Worm (Caenorhabditis elegans) whole organism, late embryonic: Measurements from ENCODE around the gene cca-1.

Experiments
- C38D4.7 ChIP-seq: fragments of 200-800 bp; sonication (Bioruptor generic); optimal IDR thresholded peaks from 2 replicates; lab custom pipeline; 2018; ENCODE audit warnings: mild to moderate bottlenecking, missing genetic modification characterization, moderate library complexity, missing compliant biosample characterization
- F13H6.1 ChIP-seq: sonication (generic microtip); optimal IDR thresholded peaks from 2 replicates; lab custom pipeline; 2016; ENCODE audit warnings: missing genetic modification characterization, missing compliant biosample characterization
- ama-1 ChIP-seq: fragments of 150-350 bp; optimal IDR thresholded peaks from 2 replicates; lab custom pipeline; 2014
- ceh-18 ChIP-seq: sonication (generic microtip); optimal IDR thresholded peaks from 2 replicates; lab custom pipeline; 2016; ENCODE audit warnings: missing genetic modification characterization, missing compliant biosample characterization
- ceh-19 ChIP-seq: fragments of 200-800 bp; sonication (Bioruptor generic); optimal IDR thresholded peaks from 2 replicates; lab custom pipeline; 2018; ENCODE audit warnings: mild to moderate bottlenecking, missing genetic modification characterization, missing compliant biosample characterization
- ceh-22 ChIP-seq: sonication (generic microtip); optimal IDR thresholded peaks from 2 replicates; lab custom pipeline; 2017; ENCODE audit warnings: missing biosample characterization, missing genetic modification characterization
- ceh-30 ChIP-seq: fragments of 150-350 bp; optimal IDR thresholded peaks from 2 replicates; lab custom pipeline; 2014; ENCODE audit warnings: missing biosample characterization, missing genetic modification characterization
- ceh-45 ChIP-seq: fragments of 200-800 bp; sonication (Bioruptor generic); IDR thresholded peaks from 2 replicates; pipeline ENCODE4 v1.3.6; 2022; ENCODE audit warnings: missing genetic modification reagents, missing genetic modification characterization, missing compliant biosample characterization
- ceh-48 ChIP-seq: sonication (generic microtip); optimal IDR thresholded peaks from 2 replicates; lab custom pipeline; 2016; ENCODE audit warnings: missing genetic modification characterization, inconsistent platforms, missing compliant biosample characterization
- che-1 ChIP-seq: sonication (generic microtip); optimal IDR thresholded peaks from 2 replicates; lab custom pipeline; 2016; ENCODE audit warnings: mild to moderate bottlenecking, missing genetic modification characterization, missing compliant biosample characterization
- dve-1 ChIP-seq: sonication (generic microtip); optimal IDR thresholded peaks from 2 replicates; lab custom pipeline; 2017; ENCODE audit warnings: antibody characterized with exemption, mild to moderate bottlenecking, missing genetic modification characterization, missing compliant biosample characterization
- elt-2 ChIP-seq: sonication (generic microtip); optimal IDR thresholded peaks from 2 replicates; lab custom pipeline; 2016; ENCODE audit warnings: missing genetic modification reagents, missing genetic modification characterization, missing compliant biosample characterization
- elt-4 ChIP-seq: sonication (generic microtip); optimal IDR thresholded peaks from 2 replicates; lab custom pipeline; 2016; ENCODE audit warnings: missing genetic modification characterization, missing compliant biosample characterization
- ets-4 ChIP-seq: sonication (generic microtip); optimal IDR thresholded peaks from 2 replicates; lab custom pipeline; 2016; ENCODE audit warnings: missing genetic modification characterization, missing compliant biosample characterization
- fax-1 ChIP-seq: sonication (generic microtip); optimal IDR thresholded peaks from 2 replicates; lab custom pipeline; 2016; ENCODE audit warnings: missing genotype, missing genetic modification characterization, missing compliant biosample characterization
- fkh-10 ChIP-seq: fragments of 150-350 bp; optimal IDR thresholded peaks from 2 replicates; lab custom pipeline; 2014; ENCODE audit warnings: missing biosample characterization, missing genetic modification reagents, missing genetic modification characterization
- gmeb-2 ChIP-seq: sonication (generic microtip); optimal IDR thresholded peaks from 2 replicates; lab custom pipeline; 2016; ENCODE audit warnings: missing genetic modification characterization, inconsistent platforms, missing compliant biosample characterization
- hlh-30 ChIP-seq: sonication (generic microtip); optimal IDR thresholded peaks from 2 replicates; lab custom pipeline; 2017; ENCODE audit warnings: antibody characterized with exemption, missing genetic modification characterization, missing compliant biosample characterization; ENCODE audit not compliant: insufficient read depth
- hlh-6 ChIP-seq: sonication (generic microtip); optimal IDR thresholded peaks from 2 replicates; lab custom pipeline; 2016; ENCODE audit warnings: missing genotype, missing genetic modification characterization, missing compliant biosample characterization
- lin-11 ChIP-seq: fragments of 200-800 bp; sonication (Bioruptor generic); optimal IDR thresholded peaks from 2 replicates; lab custom pipeline; 2018; ENCODE audit warnings: mild to moderate bottlenecking, missing genetic modification characterization, missing compliant biosample characterization
- mec-3 ChIP-seq: sonication (generic microtip); optimal IDR thresholded peaks from 2 replicates; lab custom pipeline; 2016; ENCODE audit warnings: borderline replicate concordance, missing genetic modification characterization, missing compliant biosample characterization
- nfya-1 ChIP-seq: sonication (generic microtip); optimal IDR thresholded peaks from 2 replicates; lab custom pipeline; 2017; ENCODE audit warnings: missing genetic modification characterization, mild to moderate bottlenecking, missing compliant biosample characterization, antibody characterized with exemption, moderate library complexity
- nhr-232 ChIP-seq: sonication (generic microtip); optimal IDR thresholded peaks from 2 replicates; lab custom pipeline; 2016; ENCODE audit warnings: missing genetic modification characterization, missing compliant biosample characterization
- npax-4 ChIP-seq: sonication (generic microtip); optimal IDR thresholded peaks from 2 replicates; lab custom pipeline; 2016; ENCODE audit warnings: missing genetic modification characterization, missing compliant biosample characterization
- odd-2 ChIP-seq: sonication (generic microtip); optimal IDR thresholded peaks from 2 replicates; lab custom pipeline; 2017; ENCODE audit warnings: antibody characterized with exemption, mild to moderate bottlenecking, missing genetic modification characterization, missing compliant biosample characterization
- pag-3 ChIP-seq: sonication (generic microtip); optimal IDR thresholded peaks from 2 replicates; lab custom pipeline; 2016; ENCODE audit warnings: missing compliant biosample characterization, missing genetic modification characterization, borderline replicate concordance
- pax-1 ChIP-seq: fragments of 150-350 bp; optimal IDR thresholded peaks from 2 replicates; lab custom pipeline; 2014; ENCODE audit warnings: missing biosample characterization, missing genetic modification characterization
- pha-4 ChIP-seq: fragments of 150-350 bp; optimal IDR thresholded peaks from 2 replicates; lab custom pipeline; 2018; ENCODE audit warnings: missing biosample characterization, missing genetic modification reagents, missing genetic modification characterization
- sdc-2 ChIP-seq: sonication (generic microtip); optimal IDR thresholded peaks from 2 replicates; lab custom pipeline; 2016; ENCODE audit warnings: missing genotype, missing genetic modification characterization, missing compliant biosample characterization
- sox-4 ChIP-seq: sonication (generic microtip); optimal IDR thresholded peaks from 2 replicates; lab custom pipeline; 2017; ENCODE audit warnings: mild to moderate bottlenecking, missing genetic modification characterization, inconsistent platforms, missing compliant biosample characterization
- tbx-2 ChIP-seq: sonication (generic microtip); optimal IDR thresholded peaks from 2 replicates; lab custom pipeline; 2016; ENCODE audit warnings: missing genetic modification characterization, missing compliant biosample characterization
- unc-86 ChIP-seq: sonication (generic microtip); optimal IDR thresholded peaks from 2 replicates; lab custom pipeline; 2016; ENCODE audit warnings: missing genetic modification characterization, missing compliant biosample characterization
- zip-5 ChIP-seq: sonication (generic microtip); optimal IDR thresholded peaks from 2 replicates; lab custom pipeline; 2016; ENCODE audit warnings: missing genetic modification characterization, missing compliant biosample characterization
- ztf-16 ChIP-seq: sonication (generic microtip); optimal IDR thresholded peaks from 2 replicates; lab custom pipeline; 2017; ENCODE audit warnings: missing genetic modification characterization, missing compliant biosample characterization

The cca-1 gene

DNA sequence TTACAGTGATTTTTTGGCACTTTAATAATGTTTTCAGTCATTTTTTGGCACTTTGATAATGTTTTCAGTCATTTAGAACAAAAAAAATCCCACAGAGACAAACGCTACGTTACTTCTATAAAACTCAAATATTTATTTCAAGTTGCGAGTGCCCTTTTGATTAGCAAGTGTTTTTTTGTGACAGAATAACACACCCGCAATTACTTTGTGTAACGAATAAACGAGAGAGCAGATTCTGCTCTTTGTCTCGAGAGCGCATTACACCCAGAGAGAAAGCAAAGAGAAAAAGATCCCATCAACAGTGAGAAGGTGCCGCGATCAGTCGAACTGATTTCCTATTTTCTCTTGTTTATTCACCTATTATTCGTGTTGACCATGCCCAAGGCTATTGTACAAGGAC is 8.2 kb upstream of the cca-1 start, which contains the start of gene pcyt-2.2:
TSS of gene pcyt-2.2 (plus strand) at position 301 of the 400 bp plus-strand sequence.
- TF ChIP-seq ceh-48 (no peak), C38D4.7 (GFP tag; lab: Kevin White, UChicago) (no peak), zip-5 (tag; lab: Kevin White, UChicago) (no peak), unc-86 (no peak), ceh-19 (no peak), ets-4 (tag; lab: Kevin White, UChicago) (no peak), ztf-16 (tag; lab: Kevin White, UChicago) (no peak), pax-1 (tag; lab: Kevin White, UChicago) (no peak), nfya-1 (tag; lab: Kevin White, UChicago) (no peak), dve-1 (no peak), hlh-30 (no peak), ceh-22 (tag; lab: Kevin White, UChicago) (no peak), ceh-30 (tag; lab: Kevin White, UChicago) (no peak)

DNA sequence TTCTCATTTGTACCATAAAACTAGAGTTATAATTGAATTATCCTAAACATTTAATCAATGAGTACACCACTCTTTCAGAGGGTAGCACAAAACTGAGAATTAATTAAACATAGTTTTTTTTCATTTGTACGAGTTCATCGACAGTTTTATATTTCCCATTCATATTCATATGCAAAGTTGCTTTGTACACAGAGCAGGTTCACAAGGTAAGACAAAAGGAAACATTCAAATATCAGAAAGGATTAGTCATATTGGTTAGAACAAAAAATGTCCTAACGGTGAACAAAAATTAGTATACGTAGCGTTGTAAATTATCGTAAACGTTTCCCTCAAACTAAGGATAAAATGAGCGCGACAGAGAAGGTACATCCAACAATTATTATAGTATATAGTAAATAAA is 5.6 kb upstream of the cca-1 start:
- TF ChIP-seq fkh-10 (GFP tag; lab: Kevin White, UChicago) (no peak), zip-5 (tag; lab: Kevin White, UChicago) (no peak), gmeb-2 (tag; lab: Kevin White, UChicago) (no peak), che-1 (no peak), lin-11 (no peak), hlh-6 (tag; lab: Kevin White, UChicago) (no peak), ceh-30 (tag; lab: Kevin White, UChicago) (no peak), fax-1 (no peak), npax-4 (no peak), pag-3 (no peak), tbx-2 (no peak)

DNA sequence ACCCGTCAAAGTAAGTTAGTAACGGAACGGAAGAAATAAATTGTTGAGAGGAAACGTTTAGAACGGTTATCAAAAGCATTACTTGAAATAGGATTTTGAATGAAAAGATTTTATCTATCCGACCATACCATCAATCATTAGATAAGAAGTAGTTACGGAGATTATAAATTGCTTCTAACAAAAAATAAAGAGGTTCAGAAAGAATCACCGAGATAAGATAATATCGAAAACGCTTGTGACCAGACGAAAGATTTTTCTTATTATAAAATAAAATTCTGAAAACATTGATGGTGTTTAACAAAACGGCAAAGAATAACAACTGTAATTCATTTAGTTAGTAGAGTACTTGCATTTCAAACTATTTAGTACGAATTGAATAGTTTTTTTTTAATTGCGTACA is 5.1 kb upstream of the cca-1 start, which contains the start of gene C39D10.8:
TSS of gene C39D10.8 (minus strand) at position 101 of the 400 bp plus-strand sequence.
- TF ChIP-seq elt-2 (peak; percentile 30), fax-1 (no peak), sdc-2 (tag; lab: Kevin White, UChicago) (no peak)

DNA sequence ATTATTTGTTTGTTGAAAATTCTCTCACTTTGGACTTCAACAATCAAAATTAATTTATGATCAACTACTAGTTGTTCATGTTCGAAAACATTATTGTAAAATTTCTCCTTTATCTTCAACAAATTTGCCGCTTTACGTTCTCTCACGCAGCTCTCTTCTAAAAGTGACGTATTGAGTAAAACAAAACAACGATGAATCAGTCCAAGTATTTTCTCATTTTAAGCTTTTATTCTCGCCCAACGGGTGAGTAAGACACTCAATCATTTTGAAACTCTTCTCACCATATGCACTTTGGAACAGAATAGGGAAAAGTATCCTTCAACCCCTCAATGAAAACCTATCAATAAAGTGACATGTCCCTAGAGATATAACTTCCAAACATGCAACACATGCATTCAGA is 2.4 kb downstream of the cca-1 start:
- TF ChIP-seq pha-4 (tag; lab: Kevin White, UChicago) (no peak), nhr-232 (tag; lab: Kevin White, UChicago) (no peak), dve-1 (no peak), zip-5 (tag; lab: Kevin White, UChicago) (no peak), ztf-16 (tag; lab: Kevin White, UChicago) (no peak), elt-4 (tag; lab: Kevin White, UChicago) (no peak), ceh-45 (GFP tag; lab: Robert Waterston, UW) (no peak), ets-4 (tag; lab: Kevin White, UChicago) (no peak), pax-1 (tag; lab: Kevin White, UChicago) (no peak), sox-4 (tag; lab: Kevin White, UChicago) (no peak), fkh-10 (GFP tag; lab: Kevin White, UChicago) (no peak), ceh-18 (no peak), F13H6.1 (no peak), ceh-22 (tag; lab: Kevin White, UChicago) (no peak), odd-2 (tag; lab: Kevin White, UChicago) (no peak), pag-3 (no peak), ceh-30 (tag; lab: Kevin White, UChicago) (no peak)

DNA sequence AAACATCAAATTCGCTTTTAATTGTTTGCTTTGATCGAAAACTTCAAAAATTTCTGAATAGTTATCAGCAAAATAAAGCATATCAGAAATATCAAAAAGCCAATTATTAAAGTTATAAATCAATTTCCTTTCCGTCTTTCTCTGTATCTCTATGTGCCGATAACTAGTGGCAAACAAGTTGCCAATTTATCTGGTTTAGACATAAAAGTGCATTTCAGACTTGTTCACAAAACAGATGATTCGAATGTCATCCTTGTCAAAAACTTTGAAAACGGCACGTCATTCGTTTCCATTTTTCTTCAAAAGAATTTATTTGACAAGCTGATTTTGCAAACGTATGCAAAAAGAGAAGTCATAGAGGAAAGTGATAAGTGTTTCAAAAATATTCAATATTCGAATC is 8.4 kb downstream of the cca-1 start:
- no peak for TF ChIP-seq mec-3 (tag; lab: Kevin White, UChicago)
- no peak for TF ChIP-seq ceh-18
- no peak for TF ChIP-seq ama-1 (lab: Kevin White, UChicago)
